Worm (Caenorhabditis elegans) whole organism, L4 larva: Measurements from ENCODE around the gene W04H10.6.

Experiments
- F37D6.2 ChIP-seq: sonication (generic microtip); optimal IDR thresholded peaks from 2 replicates; lab custom pipeline; 2016; ENCODE audit warnings: mild to moderate bottlenecking, missing genetic modification characterization, missing compliant biosample characterization
- Y75B8A.6 ChIP-seq: fragments of 200-800 bp; sonication (Bioruptor generic); IDR thresholded peaks from 2 replicates; pipeline ENCODE4 v1.3.6; 2022; ENCODE audit warnings: missing genetic modification reagents, missing genetic modification characterization, missing compliant biosample characterization
- ceh-82 ChIP-seq: sonication (generic microtip); optimal IDR thresholded peaks from 2 replicates; lab custom pipeline; 2017; ENCODE audit warnings: missing biosample characterization, missing genetic modification characterization
- egl-27 ChIP-seq: sonication (generic microtip); optimal IDR thresholded peaks from 3 replicates; lab custom pipeline; 2017; ENCODE audit warnings: missing biosample characterization, missing genetic modification reagents, missing genetic modification characterization
- lim-7 ChIP-seq: fragments of 200-800 bp; sonication (Bioruptor generic); IDR thresholded peaks from 2 replicates; pipeline ENCODE4 v1.3.6; 2022; ENCODE audit warnings: missing genetic modification characterization, missing compliant biosample characterization
- madf-9 ChIP-seq: fragments of 200-800 bp; sonication (Bioruptor generic); conservative IDR thresholded peaks from 2 replicates; pipeline ENCODE4 v1.3.6; 2022; ENCODE audit warnings: missing genetic modification reagents, missing genetic modification characterization, missing compliant biosample characterization
- mdt-29 ChIP-seq: fragments of 200-800 bp; sonication (Bioruptor generic); IDR thresholded peaks from 2 replicates; pipeline ENCODE4 v1.3.6; 2022; ENCODE audit warnings: missing genetic modification reagents, missing genetic modification characterization, missing compliant biosample characterization
- mes-2 ChIP-seq: sonication (generic microtip); optimal IDR thresholded peaks from 2 replicates; lab custom pipeline; 2016; ENCODE audit warnings: missing genotype, mild to moderate bottlenecking, missing genetic modification characterization, missing compliant biosample characterization; ENCODE audit not compliant: poor library complexity, severe bottlenecking
- nhr-11 ChIP-seq: fragments of 150-350 bp; optimal IDR thresholded peaks from 2 replicates; lab custom pipeline; 2014; ENCODE audit warnings: missing biosample characterization, missing genetic modification characterization
- nhr-28 ChIP-seq: fragments of 150-350 bp; optimal IDR thresholded peaks from 2 replicates; lab custom pipeline; 2014; ENCODE audit warnings: missing biosample characterization, missing genetic modification characterization
- nhr-76 ChIP-seq: fragments of 150-350 bp; optimal IDR thresholded peaks from 2 replicates; lab custom pipeline; 2014; ENCODE audit warnings: missing biosample characterization, missing genetic modification characterization
- nhr-77 ChIP-seq: fragments of 150-350 bp; optimal IDR thresholded peaks from 2 replicates; lab custom pipeline; 2014; ENCODE audit warnings: missing biosample characterization, missing genetic modification characterization
- pha-4 ChIP-seq, 2 experiments: fragments of 150-350 bp in 1 of 2; fragments of 200-800 bp in 1 of 2; sonication (Bioruptor generic) in 1 of 2; IDR thresholded peaks in 1 of 2; optimal IDR thresholded peaks in 1 of 2; 2 replicates each; pipeline versions ENCODE4 v1.3.6 to Lab custom; 2014 to 2022; ENCODE audit warnings: missing genetic modification characterization in 2 of 2, missing genetic modification reagents in 2 of 2, missing biosample characterization in 1 of 2, missing compliant biosample characterization in 1 of 2
- unc-62 ChIP-seq, 3 experiments: fragments of 150-350 bp in 1 of 3; sonication (generic microtip); optimal IDR thresholded peaks in 2 of 3; peaks in 1 of 3; 1 replicate in 1 of 3; 2 replicates in 2 of 3; lab custom pipeline; 2014 to 2017; ENCODE audit warnings: missing biosample characterization in 3 of 3, missing genetic modification characterization in 3 of 3, missing genetic modification reagents in 3 of 3, missing genotype in 1 of 3

ce11 chrII:591110-591509 is 17.1 kb downstream of the W04H10.6 start, which contains the start of gene W08F4.10:
- TF ChIP-seq Y75B8A.6 (GFP tag; lab: Robert Waterston, UW), result no peak
- no peak for TF ChIP-seq nhr-28 (tag; lab: Kevin White, UChicago)
- no peak for TF ChIP-seq F37D6.2 (tag; lab: Kevin White, UChicago)
- TF ChIP-seq mes-2 (tag; lab: Kevin White, UChicago), result no peak
- no peak for TF ChIP-seq nhr-76
- no peak for TF ChIP-seq pha-4 (GFP tag; IDR thresholded peaks at IDR 0.05; lab: Robert Waterston, UW)
- TF ChIP-seq pha-4 (tag; optimal IDR thresholded peaks at IDR 0.05; lab: Kevin White, UChicago), result no peak
- no peak for TF ChIP-seq ceh-82 (tag; lab: Kevin White, UChicago)
- no peak for TF ChIP-seq madf-9
- no peak for TF ChIP-seq unc-62 (GFP tag; optimal IDR thresholded peaks at IDR 0.05 in 1 of 2; lab: Kevin White, UChicago)
- TF ChIP-seq unc-62 (tag; optimal IDR thresholded peaks at IDR 0.05; lab: Kevin White, UChicago), result no peak
- no peak for TF ChIP-seq lim-7
- no peak for TF ChIP-seq nhr-77 (tag; lab: Kevin White, UChicago)
- TF ChIP-seq egl-27, result no peak
- no peak for TF ChIP-seq nhr-11 (tag; lab: Kevin White, UChicago)
- no peak for TF ChIP-seq mdt-29 (GFP tag; lab: Robert Waterston, UW)
